Fruit fly (Drosophila melanogaster) whole organism, adult: Measurements from ENCODE around the gene ChLD3.

ENCODE experiments used
- CG11617 ChIP-seq: fragments of 200-800 bp; sonication (Bioruptor generic); optimal IDR thresholded peaks from 2 replicates; lab custom pipeline; 2017; ENCODE audit warnings: mild to moderate bottlenecking, missing biosample characterization, missing genetic modification reagents, missing genetic modification characterization
- CG12768 ChIP-seq: fragments of 200-800 bp; sonication (Bioruptor generic); optimal IDR thresholded peaks from 2 replicates; lab custom pipeline; 2017; ENCODE audit warnings: missing biosample characterization, missing genetic modification characterization, mild to moderate bottlenecking, moderate library complexity, missing genetic modification reagents
- CG5204 ChIP-seq: fragments of 200-800 bp; sonication (Bioruptor generic); optimal IDR thresholded peaks from 2 replicates; lab custom pipeline; 2016; ENCODE audit warnings: missing biosample characterization, missing genetic modification characterization
- CG7045 ChIP-seq: fragments of 200-800 bp; sonication (Bioruptor generic); optimal IDR thresholded peaks from 2 replicates; lab custom pipeline; 2017; ENCODE audit warnings: missing biosample characterization, mild to moderate bottlenecking, missing genetic modification characterization
- Crg-1 ChIP-seq: fragments of 200-800 bp; sonication (Bioruptor generic); optimal IDR thresholded peaks from 2 replicates; lab custom pipeline; 2016; ENCODE audit warnings: missing biosample characterization, missing genetic modification characterization
- Hr96 ChIP-seq: fragments of 200-800 bp; sonication (Bioruptor generic); optimal IDR thresholded peaks from 2 replicates; lab custom pipeline; 2016; ENCODE audit warnings: missing biosample characterization, missing genetic modification characterization
- Mnt ChIP-seq: fragments of 200-800 bp; sonication (Bioruptor generic); optimal IDR thresholded peaks from 2 replicates; lab custom pipeline; 2016; ENCODE audit warnings: missing biosample characterization, mild to moderate bottlenecking, missing genetic modification characterization
- cic ChIP-seq: fragments of 200-800 bp; sonication (Bioruptor generic); optimal IDR thresholded peaks from 2 replicates; lab custom pipeline; 2017; ENCODE audit warnings: missing biosample characterization, mild to moderate bottlenecking, missing genetic modification characterization, moderate library complexity
- cnc ChIP-seq, 2 experiments: fragments of >200 bp; optimal IDR thresholded peaks; 2 replicates each; lab custom pipeline; 2017
- kay ChIP-seq: fragments of 200-800 bp; sonication (Bioruptor generic); peaks from one replicate; lab custom pipeline; 2016; ENCODE audit warnings: missing biosample characterization, missing genetic modification characterization, borderline replicate concordance
- ovo ChIP-seq: fragments of 200-800 bp; sonication (Bioruptor generic); optimal IDR thresholded peaks from 2 replicates; lab custom pipeline; 2016; ENCODE audit warnings: missing biosample characterization, missing genetic modification characterization

dm6 chr2L:16713929-16714328 lies 24.7 kb upstream of the ChLD3 start:
- TF ChIP-seq kay (no peak), ovo (GFP tag; lab: Kevin White, UChicago) (no peak), CG7045 (GFP tag; lab: Kevin White, UChicago) (no peak), Mnt (no peak), cnc (optimal IDR thresholded peaks at IDR 0.05; lab: Kevin White, UChicago) (no peak), CG11617 (GFP tag; lab: Kevin White, UChicago) (no peak), Hr96 (GFP tag; lab: Kevin White, UChicago) (no peak), cic (GFP tag; lab: Kevin White, UChicago) (no peak), CG12768 (GFP tag; lab: Kevin White, UChicago) (no peak), Crg-1 (GFP tag; lab: Kevin White, UChicago) (no peak), CG5204 (GFP tag; lab: Kevin White, UChicago) (no peak)
